Fruit fly (Drosophila melanogaster): ENCODE measurements around the gene ClC-a.

Gene ClC-a

dm6 chr3R:11822266-11822665 is 9.3 kb upstream of the ClC-a start, which contains the start of gene Kyat:
Kyat (minus strand) TSS chr3R:11822493.
- no peak for TF ChIP-seq insv (optimal IDR thresholded peaks at IDR 0.05)
- no peak for TF ChIP-seq Sin3A (optimal IDR thresholded peaks at IDR 0.05)

- TF ChIP-seq Sin3A (optimal IDR thresholded peaks at IDR 0.05), result no peak
- TF ChIP-seq psq (optimal IDR thresholded peaks at IDR 0.05), result no peak
- no peak for TF ChIP-seq ttk (optimal IDR thresholded peaks at IDR 0.05)
- TF ChIP-seq Myc (optimal IDR thresholded peaks at IDR 0.05), result no peak
- TF ChIP-seq h (optimal IDR thresholded peaks at IDR 0.05), result no peak
- no peak for TF ChIP-seq insv (optimal IDR thresholded peaks at IDR 0.05)
These were observed 8.8 kb upstream of the ClC-a start for dm6 chr3R:11821800-11822199.

dm6 chr3R:11820148-11820547 is 7.1 kb upstream of the ClC-a start:
- TF ChIP-seq Myc (optimal IDR thresholded peaks at IDR 0.05) (no peak), ttk (optimal IDR thresholded peaks at IDR 0.05) (no peak), insv (optimal IDR thresholded peaks at IDR 0.05) (no peak), psq (optimal IDR thresholded peaks at IDR 0.05) (no peak), h (optimal IDR thresholded peaks at IDR 0.05) (no peak), Sin3A (optimal IDR thresholded peaks at IDR 0.05) (no peak)

dm6 chr3R:11819640-11819979 is 6.6 kb upstream of the ClC-a start:
- no peak for TF ChIP-seq insv (optimal IDR thresholded peaks at IDR 0.05)
- TF ChIP-seq psq (optimal IDR thresholded peaks at IDR 0.05), result no peak
- no peak for TF ChIP-seq Myc (optimal IDR thresholded peaks at IDR 0.05)
- no peak for TF ChIP-seq ttk (optimal IDR thresholded peaks at IDR 0.05)
- no peak for TF ChIP-seq Sin3A (optimal IDR thresholded peaks at IDR 0.05)
- no peak for TF ChIP-seq h (optimal IDR thresholded peaks at IDR 0.05)

dm6 chr3R:11818930-11819639 is 6.1 kb upstream of the ClC-a start, which contains the start of the genes COX5A and glo:
COX5A (plus strand) TSS chr3R:11819359.
glo (minus strand) TSS chr3R:11819420.
- TF ChIP-seq Sin3A (optimal IDR thresholded peaks at IDR 0.05) (no peak), ttk (optimal IDR thresholded peaks at IDR 0.05) (no peak), psq (optimal IDR thresholded peaks at IDR 0.05) (no peak), Myc (optimal IDR thresholded peaks at IDR 0.05) (no peak), insv (optimal IDR thresholded peaks at IDR 0.05) (no peak), h (optimal IDR thresholded peaks at IDR 0.05) (no peak)

dm6 chr3R:11812479-11812878 is 528 bp downstream of the ClC-a start:
- TF ChIP-seq insv (optimal IDR thresholded peaks at IDR 0.05) (no peak), psq (optimal IDR thresholded peaks at IDR 0.05) (no peak), Myc (optimal IDR thresholded peaks at IDR 0.05) (no peak), ttk (optimal IDR thresholded peaks at IDR 0.05) (no peak), h (optimal IDR thresholded peaks at IDR 0.05) (no peak), Sin3A (optimal IDR thresholded peaks at IDR 0.05) (no peak)

dm6 chr3R:11810831-11811484 is 2.0 kb downstream of the ClC-a start:
- TF ChIP-seq Myc (optimal IDR thresholded peaks at IDR 0.05), result no peak
- no peak for TF ChIP-seq ttk (optimal IDR thresholded peaks at IDR 0.05)
- TF ChIP-seq h (optimal IDR thresholded peaks at IDR 0.05), result no peak
- no peak for TF ChIP-seq insv (optimal IDR thresholded peaks at IDR 0.05)
- TF ChIP-seq Sin3A (optimal IDR thresholded peaks at IDR 0.05), result no peak
- TF ChIP-seq psq (optimal IDR thresholded peaks at IDR 0.05), result no peak

dm6 chr3R:11809620-11810019 is 3.4 kb downstream of the ClC-a start:
- TF ChIP-seq h (optimal IDR thresholded peaks at IDR 0.05) (no peak), Myc (optimal IDR thresholded peaks at IDR 0.05) (no peak), psq (optimal IDR thresholded peaks at IDR 0.05) (no peak)

- TF ChIP-seq psq (optimal IDR thresholded peaks at IDR 0.05), result no peak
- TF ChIP-seq Myc (optimal IDR thresholded peaks at IDR 0.05), result no peak
- no peak for TF ChIP-seq insv (optimal IDR thresholded peaks at IDR 0.05)
- no peak for TF ChIP-seq Sin3A (optimal IDR thresholded peaks at IDR 0.05)
- TF ChIP-seq h (optimal IDR thresholded peaks at IDR 0.05), result no peak
- no peak for TF ChIP-seq ttk (optimal IDR thresholded peaks at IDR 0.05)
These were observed 5.4 kb downstream of the ClC-a start for dm6 chr3R:11807641-11808040.

- TF ChIP-seq ttk (optimal IDR thresholded peaks at IDR 0.05), result no peak
- no peak for TF ChIP-seq Myc (optimal IDR thresholded peaks at IDR 0.05)
- TF ChIP-seq h (optimal IDR thresholded peaks at IDR 0.05), result no peak
- TF ChIP-seq psq (optimal IDR thresholded peaks at IDR 0.05), result no peak
- TF ChIP-seq Sin3A (optimal IDR thresholded peaks at IDR 0.05), result no peak
- no peak for TF ChIP-seq insv (optimal IDR thresholded peaks at IDR 0.05)
These were observed 6.3 kb downstream of the ClC-a start for dm6 chr3R:11806753-11807152.

dm6 chr3R:11805584-11805983 is 7.4 kb downstream of the ClC-a start:
- no peak for TF ChIP-seq insv (optimal IDR thresholded peaks at IDR 0.05)
- no peak for TF ChIP-seq Myc (optimal IDR thresholded peaks at IDR 0.05)
- no peak for TF ChIP-seq ttk (optimal IDR thresholded peaks at IDR 0.05)

dm6 chr3R:11796780-11797179 is 16.2 kb downstream of the ClC-a start, which contains the start of gene Sbf:
Sbf (minus strand) TSS chr3R:11796948.
- no peak for TF ChIP-seq Myc (optimal IDR thresholded peaks at IDR 0.05)
- no peak for TF ChIP-seq insv (optimal IDR thresholded peaks at IDR 0.05)
- no peak for TF ChIP-seq h (optimal IDR thresholded peaks at IDR 0.05)
- TF ChIP-seq Sin3A (optimal IDR thresholded peaks at IDR 0.05), result no peak
- no peak for TF ChIP-seq psq (optimal IDR thresholded peaks at IDR 0.05)
- TF ChIP-seq ttk (optimal IDR thresholded peaks at IDR 0.05), result no peak

dm6 chr3R:11786695-11787226 is 26.2 kb downstream of the ClC-a start, which contains the start of the genes prd1 and HisCl1:
prd1 (minus strand) TSS chr3R:11787014.
HisCl1 (plus strand) TSS chr3R:11787176.
- TF ChIP-seq psq (optimal IDR thresholded peaks at IDR 0.05), result no peak
- TF ChIP-seq ttk (optimal IDR thresholded peaks at IDR 0.05), result no peak
- TF ChIP-seq Sin3A (optimal IDR thresholded peaks at IDR 0.05), result no peak
- no peak for TF ChIP-seq Myc (optimal IDR thresholded peaks at IDR 0.05)
- TF ChIP-seq insv (optimal IDR thresholded peaks at IDR 0.05), result no peak
- TF ChIP-seq h (optimal IDR thresholded peaks at IDR 0.05), result no peak

Data from Kc167 (cell line).